Fruit fly (Drosophila melanogaster) whole organism, embryonic: ENCODE data around the gene kat-60L1.
A peak's percentile ranks its signal among the peaks of the same experiment; 100 is the strongest.

Experiments
- Ada2b ChIP-seq: fragments of 200-800 bp; sonication (Bioruptor generic); IDR thresholded peaks from 2 replicates; pipeline ENCODE4 v1.3.6; 2022; ENCODE audit warnings: missing biosample characterization, missing genetic modification characterization
- Aef1 ChIP-seq: fragments of 200-800 bp; sonication (Bioruptor generic); IDR thresholded peaks from 3 replicates; pipeline ENCODE4 v1.3.6; 2022; ENCODE audit warnings: missing biosample characterization, missing genetic modification characterization
- Bteb2 ChIP-seq: fragments of 200-800 bp; sonication (Bioruptor generic); optimal IDR thresholded peaks from 2 replicates; lab custom pipeline; 2016; ENCODE audit warnings: missing biosample characterization, missing genetic modification characterization
- CG10959 ChIP-seq: fragments of 200-800 bp; sonication (Bioruptor generic); IDR thresholded peaks from 2 replicates; pipeline ENCODE4 v1.3.6; 2022; ENCODE audit warnings: missing biosample characterization, missing genetic modification characterization
- CG12391 ChIP-seq: fragments of 200-800 bp; sonication (Bioruptor generic); optimal IDR thresholded peaks from 3 replicates; lab custom pipeline; 2018; ENCODE audit warnings: missing biosample characterization, mild to moderate bottlenecking, missing genetic modification characterization, moderate library complexity
- CG13287 ChIP-seq: fragments of 200-800 bp; sonication (Bioruptor generic); IDR thresholded peaks from 2 replicates; pipeline ENCODE4 v1.3.6; 2022; ENCODE audit warnings: missing biosample characterization, missing genetic modification characterization; ENCODE audit not compliant: partially characterized antibody
- CG14710 ChIP-seq: fragments of 200-800 bp; sonication (Bioruptor generic); optimal IDR thresholded peaks from 3 replicates; lab custom pipeline; 2019; ENCODE audit warnings: missing biosample characterization, mild to moderate bottlenecking, missing genetic modification characterization, moderate library complexity
- CG1529 ChIP-seq: fragments of 200-800 bp; sonication (Bioruptor generic); optimal IDR thresholded peaks from 3 replicates; lab custom pipeline; 2018; ENCODE audit warnings: missing biosample characterization, missing genetic modification characterization
- CG17612 ChIP-seq: fragments of 200-800 bp; sonication (Bioruptor generic); IDR thresholded peaks from 2 replicates; pipeline ENCODE4 v1.3.6; 2022; ENCODE audit warnings: missing biosample characterization, missing genetic modification characterization
- CG2202 ChIP-seq: fragments of 200-800 bp; sonication (Bioruptor generic); optimal IDR thresholded peaks from 2 replicates; lab custom pipeline; 2018; ENCODE audit warnings: missing biosample characterization, mild to moderate bottlenecking, missing genetic modification characterization
- CG30020 ChIP-seq: fragments of 200-800 bp; optimal IDR thresholded peaks from 2 replicates; lab custom pipeline; 2019; ENCODE audit warnings: missing biosample characterization, mild to moderate bottlenecking, missing genetic modification characterization, moderate library complexity
- CG34422 ChIP-seq: fragments of 200-800 bp; sonication (Bioruptor generic); IDR thresholded peaks from 3 replicates; pipeline ENCODE4 v1.3.6; 2022; ENCODE audit warnings: missing biosample characterization, missing genetic modification characterization
- CG3995 ChIP-seq: fragments of 200-800 bp; sonication (Bioruptor generic); optimal IDR thresholded peaks from 3 replicates; lab custom pipeline; 2016; ENCODE audit warnings: missing biosample characterization, missing genetic modification characterization
- CG42726 ChIP-seq: fragments of 200-800 bp; sonication (Bioruptor generic); IDR thresholded peaks from 2 replicates; pipeline ENCODE4 v1.3.6; 2022; ENCODE audit warnings: missing biosample characterization, missing genetic modification characterization; ENCODE audit not compliant: partially characterized antibody
- CG4730 ChIP-seq: fragments of 200-800 bp; sonication (Bioruptor generic); IDR thresholded peaks from 2 replicates; pipeline ENCODE4 v1.3.6; 2022; ENCODE audit warnings: missing biosample characterization, missing genetic modification characterization
- CG6654 ChIP-seq: fragments of 200-800 bp; sonication (Bioruptor generic); optimal IDR thresholded peaks from 2 replicates; lab custom pipeline; 2017; ENCODE audit warnings: missing biosample characterization, mild to moderate bottlenecking, missing genetic modification characterization
- CG8281 ChIP-seq: fragments of 200-800 bp; sonication (Bioruptor generic); optimal IDR thresholded peaks from 2 replicates; lab custom pipeline; 2018; ENCODE audit warnings: missing biosample characterization, mild to moderate bottlenecking, missing genetic modification characterization, moderate library complexity
- CG9876 ChIP-seq: fragments of 200-800 bp; sonication (Bioruptor generic); optimal IDR thresholded peaks from 2 replicates; lab custom pipeline; 2016; ENCODE audit warnings: missing biosample characterization, missing genetic modification characterization
- CTCF ChIP-seq: fragments of 200-800 bp; sonication (Bioruptor generic); optimal IDR thresholded peaks from 2 replicates; lab custom pipeline; 2017; ENCODE audit warnings: missing biosample characterization, mild to moderate bottlenecking, missing genetic modification characterization, moderate library complexity
- D19A ChIP-seq: fragments of 200-800 bp; optimal IDR thresholded peaks from 3 replicates; lab custom pipeline; 2019; ENCODE audit warnings: missing biosample characterization, mild to moderate bottlenecking, missing genetic modification characterization, moderate library complexity
- Dp ChIP-seq: fragments of 200-800 bp; sonication (Bioruptor generic); optimal IDR thresholded peaks from 2 replicates; lab custom pipeline; 2018; ENCODE audit warnings: missing biosample characterization, mild to moderate bottlenecking, missing genetic modification characterization, moderate library complexity
- Elba2 ChIP-seq: fragments of 200-800 bp; sonication (Bioruptor generic); optimal IDR thresholded peaks from 3 replicates; lab custom pipeline; 2016; ENCODE audit warnings: missing biosample characterization, missing genetic modification characterization
- HLH3B ChIP-seq: fragments of 200-800 bp; sonication (Bioruptor generic); IDR thresholded peaks from 2 replicates; pipeline ENCODE4 v1.3.6; 2022; ENCODE audit warnings: missing biosample characterization, missing genetic modification characterization
- HmgZ ChIP-seq: fragments of 200-800 bp; sonication (Bioruptor generic); optimal IDR thresholded peaks from 2 replicates; lab custom pipeline; 2018; ENCODE audit warnings: missing biosample characterization, mild to moderate bottlenecking, missing genetic modification characterization
- Hmx ChIP-seq: fragments of 200-800 bp; sonication (Bioruptor generic); optimal IDR thresholded peaks from 2 replicates; lab custom pipeline; 2016; ENCODE audit warnings: missing biosample characterization, missing genetic modification characterization
- Jarid2 ChIP-seq: fragments of 200-800 bp; sonication (Bioruptor generic); optimal IDR thresholded peaks from 3 replicates; lab custom pipeline; 2017; ENCODE audit warnings: mild to moderate bottlenecking, missing biosample characterization, missing genetic modification reagents, missing genetic modification characterization
- MESR4 ChIP-seq: fragments of 200-800 bp; sonication (Bioruptor generic); optimal IDR thresholded peaks from 2 replicates; lab custom pipeline; 2018; ENCODE audit warnings: missing biosample characterization, mild to moderate bottlenecking, missing genetic modification characterization, moderate library complexity
- Myb ChIP-seq: fragments of 200-800 bp; sonication (Bioruptor generic); optimal IDR thresholded peaks from 2 replicates; lab custom pipeline; 2016; ENCODE audit warnings: missing biosample characterization, missing genetic modification characterization
- Nf-YB ChIP-seq: fragments of 200-800 bp; sonication (Bioruptor generic); optimal IDR thresholded peaks from 3 replicates; lab custom pipeline; 2019; ENCODE audit warnings: missing biosample characterization, mild to moderate bottlenecking, missing genetic modification characterization, moderate library complexity
- Sox102F ChIP-seq: fragments of 200-800 bp; sonication (Bioruptor generic); optimal IDR thresholded peaks from 2 replicates; lab custom pipeline; 2018; ENCODE audit warnings: missing biosample characterization, mild to moderate bottlenecking, missing genetic modification characterization, moderate library complexity
- Sry-δ ChIP-seq: fragments of 200-800 bp; sonication (Bioruptor generic); optimal IDR thresholded peaks from 2 replicates; lab custom pipeline; 2016; ENCODE audit warnings: missing biosample characterization, missing genetic modification characterization
- Xbp1 ChIP-seq: fragments of 200-800 bp; sonication (Bioruptor generic); optimal IDR thresholded peaks from 3 replicates; lab custom pipeline; 2016; ENCODE audit warnings: missing biosample characterization, mild to moderate bottlenecking, missing genetic modification characterization
- ab ChIP-seq: fragments of 200-800 bp; sonication (Bioruptor generic); optimal IDR thresholded peaks from 2 replicates; lab custom pipeline; 2016; ENCODE audit warnings: missing biosample characterization, missing genetic modification characterization
- aop ChIP-seq: fragments of 200-800 bp; sonication (Bioruptor generic); IDR thresholded peaks from 2 replicates; pipeline ENCODE4 v1.3.6; 2022; ENCODE audit warnings: missing biosample characterization, missing genetic modification characterization
- bab2 ChIP-seq: fragments of 200-800 bp; sonication (Bioruptor generic); optimal IDR thresholded peaks from 2 replicates; lab custom pipeline; 2016; ENCODE audit warnings: missing biosample characterization, missing genetic modification characterization
- bbx ChIP-seq: fragments of 200-800 bp; sonication (Bioruptor generic); IDR thresholded peaks from 2 replicates; pipeline ENCODE4 v1.3.6; 2022; ENCODE audit warnings: missing biosample characterization, missing genetic modification characterization; ENCODE audit not compliant: partially characterized antibody
- btn ChIP-seq: fragments of 200-800 bp; sonication (Bioruptor generic); optimal IDR thresholded peaks from 2 replicates; lab custom pipeline; 2016; ENCODE audit warnings: missing biosample characterization, missing genetic modification characterization
- gcm ChIP-seq: fragments of 200-800 bp; sonication (Bioruptor generic); optimal IDR thresholded peaks from 2 replicates; lab custom pipeline; 2019; ENCODE audit warnings: missing biosample characterization, mild to moderate bottlenecking, missing genetic modification characterization, moderate library complexity
- ham ChIP-seq: fragments of 200-800 bp; sonication (Bioruptor generic); IDR thresholded peaks from 2 replicates; pipeline ENCODE4 v1.3.6; 2022; ENCODE audit warnings: missing biosample characterization, missing genetic modification characterization
- insv ChIP-seq, 2 experiments: fragments of 200-800 bp; sonication (Bioruptor generic); optimal IDR thresholded peaks; 3 replicates each; lab custom pipeline; 2016 to 2018; ENCODE audit warnings: missing biosample characterization in 2 of 2, missing genetic modification characterization in 2 of 2
- kay ChIP-seq: fragments of 200-800 bp; sonication (Bioruptor generic); optimal IDR thresholded peaks from 2 replicates; lab custom pipeline; 2016; ENCODE audit warnings: missing biosample characterization, missing genetic modification characterization
- lab ChIP-seq: fragments of 200-800 bp; sonication (Bioruptor generic); optimal IDR thresholded peaks from 3 replicates; lab custom pipeline; 2017; ENCODE audit warnings: missing biosample characterization, missing genetic modification characterization, mild to moderate bottlenecking, moderate library complexity, missing genetic modification reagents
- nau ChIP-seq: fragments of 200-800 bp; sonication (Bioruptor generic); optimal IDR thresholded peaks from 3 replicates; lab custom pipeline; 2017; ENCODE audit warnings: missing biosample characterization, mild to moderate bottlenecking, missing genetic modification characterization, missing genetic modification reagents
- odd ChIP-seq: fragments of 200-800 bp; sonication (Bioruptor generic); optimal IDR thresholded peaks from 2 replicates; lab custom pipeline; 2017; ENCODE audit warnings: missing biosample characterization, mild to moderate bottlenecking, missing genetic modification characterization
- peb ChIP-seq: fragments of 200-800 bp; sonication (Bioruptor generic); IDR thresholded peaks from 2 replicates; pipeline ENCODE4 v1.3.6; 2022; ENCODE audit warnings: missing biosample characterization, missing genetic modification characterization
- pum ChIP-seq: fragments of 200-800 bp; sonication (Bioruptor generic); optimal IDR thresholded peaks from 2 replicates; lab custom pipeline; 2016; ENCODE audit warnings: missing biosample characterization, missing genetic modification characterization
- pzg ChIP-seq: fragments of 200-800 bp; sonication (Bioruptor generic); optimal IDR thresholded peaks from 3 replicates; lab custom pipeline; 2018; ENCODE audit warnings: missing biosample characterization, mild to moderate bottlenecking, missing genetic modification characterization, moderate library complexity
- sens ChIP-seq: fragments of 200-800 bp; sonication (Bioruptor generic); peaks from one replicate; lab custom pipeline; 2016; ENCODE audit warnings: missing biosample characterization, missing genetic modification characterization
- sens-2 ChIP-seq: fragments of 200-800 bp; sonication (Bioruptor generic); IDR thresholded peaks from 2 replicates; pipeline ENCODE4 v1.3.6; 2022; ENCODE audit warnings: missing biosample characterization, missing genetic modification characterization
- so ChIP-seq: fragments of 200-800 bp; sonication (Bioruptor generic); IDR thresholded peaks from 3 replicates; pipeline ENCODE4 v1.3.6; 2022; ENCODE audit warnings: missing biosample characterization, missing genetic modification characterization
- sqz ChIP-seq: fragments of 200-800 bp; sonication (Bioruptor generic); optimal IDR thresholded peaks from 3 replicates; lab custom pipeline; 2018; ENCODE audit warnings: missing biosample characterization, mild to moderate bottlenecking, missing genetic modification characterization

The kat-60L1 gene

dm6 chr3R:5794267-5795089, 12.9 kb downstream of the kat-60L1 start, which contains the start of the genes PSMG1 and CG10979 (continued):
- TF ChIP-seq CG9876 (GFP tag; lab: Kevin White, UChicago) (no peak), Myb (GFP tag; lab: Kevin White, UChicago) (peak; percentile 62), peb (GFP tag; lab: Robert Waterston, UW) (no peak), Nf-YB (GFP tag; lab: Kevin White, UChicago) (no peak), CG42726 (GFP tag; lab: Robert Waterston, UW) (no peak), so (no peak), btn (GFP tag; lab: Kevin White, UChicago) (no peak), aop (no peak), MESR4 (GFP tag; lab: Kevin White, UChicago) (peak; percentile 59), CG1529 (GFP tag; lab: Kevin White, UChicago) (no peak), Dp (peak; percentile 52), CG13287 (GFP tag; lab: Robert Waterston, UW) (no peak), ham (no peak), lab (GFP tag; lab: Kevin White, UChicago) (no peak), Aef1 (GFP tag; lab: Robert Waterston, UW) (no peak), Hmx (GFP tag; lab: Kevin White, UChicago) (no peak), CG14710 (peak; percentile 51), bbx (GFP tag; lab: Robert Waterston, UW) (no peak), Xbp1 (GFP tag; lab: Kevin White, UChicago) (no peak), HmgZ (tag; lab: Kevin White, UChicago) (no peak), CG6654 (GFP tag; lab: Kevin White, UChicago) (no peak), Sry-δ (GFP tag; lab: Kevin White, UChicago) (peak; percentile 4), sens (GFP tag; lab: Kevin White, UChicago) (peak; percentile 80), CG34422 (no peak), ab (no peak), kay (no peak), sens-2 (no peak), Sox102F (GFP tag; lab: Kevin White, UChicago) (no peak), CG3995 (GFP tag; lab: Kevin White, UChicago) (peak; percentile 8), sqz (GFP tag; lab: Kevin White, UChicago) (peak; percentile 89), HLH3B (GFP tag; lab: Robert Waterston, UW) (no peak), Bteb2 (GFP tag; lab: Kevin White, UChicago) (no peak), insv (GFP tag; optimal IDR thresholded peaks at IDR 0.05; lab: Kevin White, UChicago) (peak; percentile 70 to 96), odd (GFP tag; lab: Kevin White, UChicago) (no peak), CG30020 (peak; percentile 10), pzg (GFP tag; lab: Kevin White, UChicago) (peak; percentile 37), CG4730 (no peak), nau (GFP tag; lab: Kevin White, UChicago) (no peak), CG12391 (tag; lab: Kevin White, UChicago) (peak; percentile 27), CG10959 (GFP tag; lab: Robert Waterston, UW) (no peak), Elba2 (GFP tag; lab: Kevin White, UChicago) (peak; percentile 79), pum (GFP tag; lab: Kevin White, UChicago) (no peak), bab2 (GFP tag; lab: Kevin White, UChicago) (no peak), Ada2b (GFP tag; lab: Robert Waterston, UW) (no peak), CG17612 (GFP tag; lab: Robert Waterston, UW) (no peak), gcm (no peak), CG2202 (no peak), D19A (tag; lab: Kevin White, UChicago) (no peak), CTCF (GFP tag; lab: Kevin White, UChicago) (no peak), Jarid2 (GFP tag; lab: Kevin White, UChicago) (no peak), CG8281 (tag; lab: Kevin White, UChicago) (no peak)
